Comparison of ENCODE assay signal across 5 worm cellular contexts in genomic region chrIV:11583906-11584378, ce11.
TF ChIP-seq lines count a peak whose summit lies in the region.

F12F6.1 (plus strand) TSS chrIV:11583956.

TF ChIP-seq in whole organism, L1 larva, 84 proteins besides CTCF, POLR2A, EP300 and RAD21:
- TF ChIP-seq nhr-28 (tag; optimal IDR thresholded peaks at IDR 0.05; lab: Kevin White, UChicago), result no peak
- TF ChIP-seq skn-1 (tag; optimal IDR thresholded peaks at IDR 0.05; lab: Kevin White, UChicago), result no peak
- TF ChIP-seq sox-4 (tag; optimal IDR thresholded peaks at IDR 0.05; lab: Kevin White, UChicago), result no peak
- TF ChIP-seq elt-2 (tag; optimal IDR thresholded peaks at IDR 0.05; lab: Kevin White, UChicago), result peak; percentile 52
- TF ChIP-seq mdl-1 (tag; optimal IDR thresholded peaks at IDR 0.05; lab: Kevin White, UChicago), result no peak
- no peak for TF ChIP-seq nhr-237 (tag; optimal IDR thresholded peaks at IDR 0.05; lab: Kevin White, UChicago)
- peak; percentile 16 for TF ChIP-seq fkh-8 (tag; optimal IDR thresholded peaks at IDR 0.05; lab: Kevin White, UChicago)
- no peak for TF ChIP-seq efl-1 (optimal IDR thresholded peaks at IDR 0.05; lab: Kevin White, UChicago)
- TF ChIP-seq efl-1 (GFP tag; optimal IDR thresholded peaks at IDR 0.05 in 1 of 2; lab: Kevin White, UChicago), result no peak
- peak; percentile 2 for TF ChIP-seq rnt-1 (tag; optimal IDR thresholded peaks at IDR 0.05; lab: Kevin White, UChicago)
- peak; percentile 25 for TF ChIP-seq lin-14 (GFP tag; optimal IDR thresholded peaks at IDR 0.05; lab: Kevin White, UChicago)
- no peak for TF ChIP-seq fkh-10 (GFP tag; optimal IDR thresholded peaks at IDR 0.05; lab: Kevin White, UChicago)
- no peak for TF ChIP-seq Y116A8C.19 (tag; optimal IDR thresholded peaks at IDR 0.05; lab: Kevin White, UChicago; ENCODE audit: borderline replicate concordance)
- no peak for TF ChIP-seq nhr-71 (tag; optimal IDR thresholded peaks at IDR 0.05; lab: Kevin White, UChicago)
- TF ChIP-seq fkh-4 (tag; optimal IDR thresholded peaks at IDR 0.05; lab: Kevin White, UChicago; ENCODE audit: borderline replicate concordance), result no peak

TF ChIP-seq in whole organism, L3 larva, 47 proteins besides CTCF, POLR2A, EP300 and RAD21:
- TF ChIP-seq skn-1 (tag; optimal IDR thresholded peaks at IDR 0.05; lab: Kevin White, UChicago), result peak; percentile 48
- TF ChIP-seq elt-2 (tag; optimal IDR thresholded peaks at IDR 0.05; lab: Kevin White, UChicago), result peak; percentile 36
- TF ChIP-seq eor-1 (tag; optimal IDR thresholded peaks at IDR 0.05; lab: Kevin White, UChicago), result no peak
- TF ChIP-seq nfya-1 (tag; optimal IDR thresholded peaks at IDR 0.05; lab: Kevin White, UChicago; ENCODE audit: insufficient read depth), result peak; percentile 41
- TF ChIP-seq pha-4 (tag; optimal IDR thresholded peaks at IDR 0.05; lab: Kevin White, UChicago), result peak; percentile 43
- no peak for TF ChIP-seq mdl-1 (tag; optimal IDR thresholded peaks at IDR 0.05; lab: Kevin White, UChicago)

TF ChIP-seq in whole organism, early embryonic, 17 proteins besides CTCF, POLR2A, EP300 and RAD21:
- TF ChIP-seq hmbx-1 (tag; optimal IDR thresholded peaks at IDR 0.05; lab: Kevin White, UChicago), result no peak
- peak; percentile 81 for TF ChIP-seq hmg-4 (GFP tag; optimal IDR thresholded peaks at IDR 0.05; lab: Kevin White, UChicago)
- 0 out of 2 replicates have a peak, but pooled peaks have one; percentile 46 for TF ChIP-seq sea-1 (GFP tag; conservative IDR thresholded peaks at IDR 0.05; lab: Robert Waterston, UW)
- TF ChIP-seq scrt-1 (GFP tag; IDR thresholded peaks at IDR 0.05; lab: Robert Waterston, UW), result no peak
- no peak for TF ChIP-seq ceh-36 (tag; optimal IDR thresholded peaks at IDR 0.05; lab: Kevin White, UChicago)

TF ChIP-seq in whole organism, midembryonic, 9 proteins besides CTCF, POLR2A, EP300 and RAD21:
- no peak for TF ChIP-seq ztf-29 (GFP tag; IDR thresholded peaks at IDR 0.05; lab: Robert Waterston, UW)
- 0 out of 2 replicates have a peak, but pooled peaks have one; percentile 35 for TF ChIP-seq tab-1 (GFP tag; IDR thresholded peaks at IDR 0.05; lab: Robert Waterston, UW)
TF ChIP-seq in whole organism, midembryonic: peak in this region for 1.

TF ChIP-seq in whole organism, young adult, 124 proteins besides CTCF, POLR2A, EP300 and RAD21 (continues in another document):
- TF ChIP-seq madf-8 (GFP tag; conservative IDR thresholded peaks at IDR 0.05; lab: Robert Waterston, UW) (no peak), hlh-12 (tag; optimal IDR thresholded peaks at IDR 0.05; lab: Kevin White, UChicago) (no peak), let-526 (GFP tag; IDR thresholded peaks at IDR 0.05; lab: Robert Waterston, UW) (no peak), ama-1 (optimal IDR thresholded peaks at IDR 0.05; lab: Kevin White, UChicago) (no peak), ama-1 (GFP tag; optimal IDR thresholded peaks at IDR 0.05; lab: Kevin White, UChicago) (no peak), egl-44 (GFP tag; IDR thresholded peaks at IDR 0.05; lab: Robert Waterston, UW) (0 out of 2 replicates have a peak, but pooled peaks have one; percentile 47), madf-3 (GFP tag; IDR thresholded peaks at IDR 0.05; lab: Robert Waterston, UW) (0 out of 2 replicates have a peak, but pooled peaks have one; percentile 60), athp-1 (tag; optimal IDR thresholded peaks at IDR 0.05; lab: Kevin White, UChicago) (no peak), sea-2 (GFP tag; IDR thresholded peaks at IDR 0.05; lab: Robert Waterston, UW) (0 out of 2 replicates have a peak, but pooled peaks have one; percentile 33), K11D2.4 (GFP tag; IDR thresholded peaks at IDR 0.05; lab: Robert Waterston, UW) (no peak), nfya-1 (tag; optimal IDR thresholded peaks at IDR 0.05; lab: Kevin White, UChicago; ENCODE audit: borderline replicate concordance, insufficient read depth) (no peak), pha-4 (tag; optimal IDR thresholded peaks at IDR 0.05; lab: Kevin White, UChicago) (no peak), chd-7 (tag; optimal IDR thresholded peaks at IDR 0.05; lab: Kevin White, UChicago) (no peak), snpc-3.4 (tag; optimal IDR thresholded peaks at IDR 0.05; lab: Kevin White, UChicago) (no peak), snpc-1.3 (tag; optimal IDR thresholded peaks at IDR 0.05; lab: Kevin White, UChicago; ENCODE audit: insufficient read depth) (no peak), hlh-26 (GFP tag; conservative IDR thresholded peaks at IDR 0.05; lab: Robert Waterston, UW) (no peak), lir-1 (GFP tag; conservative IDR thresholded peaks at IDR 0.05; lab: Robert Waterston, UW) (no peak), snpc-4 (GFP tag; optimal IDR thresholded peaks at IDR 0.05; lab: Kevin White, UChicago) (no peak), snpc-4 (tag; optimal IDR thresholded peaks at IDR 0.05; lab: Kevin White, UChicago) (no peak), pbrm-1 (GFP tag; IDR thresholded peaks at IDR 0.05; lab: Robert Waterston, UW) (no peak), T26A5.8 (tag; optimal IDR thresholded peaks at IDR 0.05; lab: Kevin White, UChicago) (no peak), mcd-1 (GFP tag; IDR thresholded peaks at IDR 0.05; lab: Robert Waterston, UW) (no peak), him-1 (tag; optimal IDR thresholded peaks at IDR 0.05; lab: Kevin White, UChicago) (no peak), zim-3 (tag; optimal IDR thresholded peaks at IDR 0.05; lab: Kevin White, UChicago) (no peak), Y79H2A.3 (GFP tag; conservative IDR thresholded peaks at IDR 0.05; lab: Robert Waterston, UW) (no peak), ztf-3 (GFP tag; optimal IDR thresholded peaks at IDR 0.05; lab: Kevin White, UChicago) (no peak), ceh-40 (GFP tag; IDR thresholded peaks at IDR 0.05; lab: Robert Waterston, UW) (no peak), ekl-4 (GFP tag; IDR thresholded peaks at IDR 0.05; lab: Robert Waterston, UW) (0 out of 2 replicates have a peak, but pooled peaks have one; percentile 16), ets-4 (GFP tag; optimal IDR thresholded peaks at IDR 0.05; lab: Kevin White, UChicago) (no peak), F33H1.4 (GFP tag; IDR thresholded peaks at IDR 0.05; lab: Robert Waterston, UW) (no peak), mel-28 (tag; optimal IDR thresholded peaks at IDR 0.05; lab: Kevin White, UChicago; ENCODE audit: borderline replicate concordance) (no peak), F49E8.2 (tag; optimal IDR thresholded peaks at IDR 0.05; lab: Kevin White, UChicago; ENCODE audit: insufficient read depth) (no peak), efl-1 (GFP tag; optimal IDR thresholded peaks at IDR 0.05; lab: Kevin White, UChicago) (no peak), bed-2 (GFP tag; IDR thresholded peaks at IDR 0.05; lab: Robert Waterston, UW) (no peak), B0336.3 (GFP tag; IDR thresholded peaks at IDR 0.05; lab: Robert Waterston, UW) (no peak), T07F8.4 (tag; optimal IDR thresholded peaks at IDR 0.05; lab: Kevin White, UChicago) (no peak), rec-8 (tag; optimal IDR thresholded peaks at IDR 0.05; lab: Kevin White, UChicago) (no peak), Y95B8A.8 (GFP tag; IDR thresholded peaks at IDR 0.05; lab: Robert Waterston, UW) (no peak), nhr-27 (tag; optimal IDR thresholded peaks at IDR 0.05; lab: Kevin White, UChicago) (no peak), mxl-1 (tag; optimal IDR thresholded peaks at IDR 0.05; lab: Kevin White, UChicago) (no peak), B0035.1 (tag; optimal IDR thresholded peaks at IDR 0.05; lab: Kevin White, UChicago) (no peak), madf-10 (tag; optimal IDR thresholded peaks at IDR 0.05; lab: Kevin White, UChicago) (no peak), die-1 (tag; optimal IDR thresholded peaks at IDR 0.05; lab: Kevin White, UChicago) (no peak), attf-3 (GFP tag; conservative IDR thresholded peaks at IDR 0.05; lab: Robert Waterston, UW) (0 out of 2 replicates have a peak, but pooled peaks have one; percentile 37), lin-26 (GFP tag; IDR thresholded peaks at IDR 0.05; lab: Robert Waterston, UW) (no peak), ZK185.1 (tag; optimal IDR thresholded peaks at IDR 0.05; lab: Kevin White, UChicago; ENCODE audit: poor library complexity, severe bottlenecking) (no peak), tbx-9 (tag; optimal IDR thresholded peaks at IDR 0.05; lab: Kevin White, UChicago; ENCODE audit: borderline replicate concordance) (no peak), ztf-22 (GFP tag; optimal IDR thresholded peaks at IDR 0.05; lab: Kevin White, UChicago) (no peak), zfh-2 (GFP tag; conservative IDR thresholded peaks at IDR 0.05; lab: Robert Waterston, UW) (peak; percentile 96), ceh-100 (GFP tag; IDR thresholded peaks at IDR 0.05; lab: Robert Waterston, UW) (no peak), F52B5.7 (tag; optimal IDR thresholded peaks at IDR 0.05; lab: Kevin White, UChicago) (peak; percentile 61), hrde-1 (tag; optimal IDR thresholded peaks at IDR 0.05; lab: Kevin White, UChicago; ENCODE audit: borderline replicate concordance) (no peak), sdz-38 (tag; optimal IDR thresholded peaks at IDR 0.05; lab: Kevin White, UChicago) (no peak), C06A6.2 (GFP tag; conservative IDR thresholded peaks at IDR 0.05; lab: Robert Waterston, UW) (no peak), hsf-1 (GFP tag; IDR thresholded peaks at IDR 0.05; lab: Robert Waterston, UW) (no peak), mes-4 (tag; optimal IDR thresholded peaks at IDR 0.05; lab: Kevin White, UChicago) (no peak), egl-18 (GFP tag; IDR thresholded peaks at IDR 0.05; lab: Robert Waterston, UW) (no peak), hmg-1.2 (GFP tag; IDR thresholded peaks at IDR 0.05; lab: Robert Waterston, UW) (no peak), tbp1 (GFP tag; optimal IDR thresholded peaks at IDR 0.05; lab: Kevin White, UChicago) (no peak), Y53F4B.3 (GFP tag; IDR thresholded peaks at IDR 0.05; lab: Robert Waterston, UW) (no peak), nfya-2 (GFP tag; IDR thresholded peaks at IDR 0.05; lab: Robert Waterston, UW) (0 out of 2 replicates have a peak, but pooled peaks have one; percentile 18), unc-62 (GFP tag; optimal IDR thresholded peaks at IDR 0.05; lab: Kevin White, UChicago) (no peak), nhr-120 (GFP tag; IDR thresholded peaks at IDR 0.05; lab: Robert Waterston, UW) (no peak), nhr-80 (tag; optimal IDR thresholded peaks at IDR 0.05; lab: Kevin White, UChicago) (peak; percentile 7), egrh-3 (GFP tag; IDR thresholded peaks at IDR 0.05; lab: Robert Waterston, UW) (peak; percentile 85), hmg-20 (GFP tag; IDR thresholded peaks at IDR 0.05; lab: Robert Waterston, UW) (0 out of 2 replicates have a peak, but pooled peaks have one; percentile 36)
